Worm (Caenorhabditis elegans): ENCODE data around the gene nspb-7.
A peak's percentile ranks its signal among the peaks of the same experiment; 100 is the strongest.

The nspb-7 gene

ce11 chrII:14600852-14601313, 22.8 kb downstream of the nspb-7 start, which contains the start of gene tps-2 (continued):
- TF ChIP-seq F44E2.7 (GFP tag; IDR thresholded peaks at IDR 0.05) = no peak
- TF ChIP-seq nhr-6 (tag; optimal IDR thresholded peaks at IDR 0.05) = no peak
- TF ChIP-seq nhr-76 (tag; optimal IDR thresholded peaks at IDR 0.05) = no peak
- TF ChIP-seq ceh-82 (tag; optimal IDR thresholded peaks at IDR 0.05) = no peak
- TF ChIP-seq lsy-2 (tag; optimal IDR thresholded peaks at IDR 0.05) = peak in 1 of 2 experiments; percentile 18
- no peak for TF ChIP-seq mes-2 (tag; optimal IDR thresholded peaks at IDR 0.05; ENCODE audit: poor library complexity, severe bottlenecking)
- TF ChIP-seq ceh-44 (GFP tag; IDR thresholded peaks at IDR 0.05) = no peak
- TF ChIP-seq hlh-11 (tag; optimal IDR thresholded peaks at IDR 0.05) = no peak
- TF ChIP-seq F26F4.8 (GFP tag; conservative IDR thresholded peaks at IDR 0.05) = no peak
- TF ChIP-seq saeg-2 (GFP tag; IDR thresholded peaks at IDR 0.05) = no peak
- no peak for TF ChIP-seq hif-1 (tag; optimal IDR thresholded peaks at IDR 0.05)
- no peak for TF ChIP-seq ceh-32 (tag; optimal IDR thresholded peaks at IDR 0.05; ENCODE audit: poor library complexity)
- TF ChIP-seq aha-1 (tag) = peak; percentile 96
- TF ChIP-seq spr-3 (GFP tag; optimal IDR thresholded peaks at IDR 0.05) = no peak
- no peak for TF ChIP-seq nhr-10 (tag; optimal IDR thresholded peaks at IDR 0.05)
- TF ChIP-seq zfp-3 (GFP tag; conservative IDR thresholded peaks at IDR 0.05) = no peak; the same call in 1 of the 2 replicates
- TF ChIP-seq daf-12 (tag; optimal IDR thresholded peaks at IDR 0.05) = no peak
- TF ChIP-seq aly-2 (tag; optimal IDR thresholded peaks at IDR 0.05) = no peak
- no peak for TF ChIP-seq F10B5.3 (tag; optimal IDR thresholded peaks at IDR 0.05)
- no peak for TF ChIP-seq nhr-41 (GFP tag; IDR thresholded peaks at IDR 0.05)
- TF ChIP-seq lir-3 (tag; optimal IDR thresholded peaks at IDR 0.05) = no peak
- TF ChIP-seq madf-9 (GFP tag; conservative IDR thresholded peaks at IDR 0.05) = no peak
- TF ChIP-seq lin-29 (GFP tag; IDR thresholded peaks at IDR 0.05) = no peak
- peak; percentile 9 for TF ChIP-seq mep-1 (tag; optimal IDR thresholded peaks at IDR 0.05)
- no peak for TF ChIP-seq dmd-8 (GFP tag; IDR thresholded peaks at IDR 0.05)
- no peak for TF ChIP-seq pha-4 (GFP tag; IDR thresholded peaks at IDR 0.05)
- no peak for TF ChIP-seq pha-4 (tag; optimal IDR thresholded peaks at IDR 0.05)
- no peak for TF ChIP-seq ces-1 (GFP tag; optimal IDR thresholded peaks at IDR 0.05)
- TF ChIP-seq set-16 (GFP tag; IDR thresholded peaks at IDR 0.05) = no peak
- TF ChIP-seq dve-1 (tag; optimal IDR thresholded peaks at IDR 0.05; ENCODE audit: insufficient read depth) = no peak
- TF ChIP-seq T26A8.4 (GFP tag; IDR thresholded peaks at IDR 0.05) = no peak
- no peak for TF ChIP-seq daf-19 (GFP tag; conservative IDR thresholded peaks at IDR 0.05)
- no peak for TF ChIP-seq ceh-28 (tag; optimal IDR thresholded peaks at IDR 0.05)
- no peak for TF ChIP-seq rbr-2 (tag; optimal IDR thresholded peaks at IDR 0.05)
- TF ChIP-seq lin-13 (GFP tag; optimal IDR thresholded peaks at IDR 0.05) = no peak
- TF ChIP-seq tag-97 (GFP tag; IDR thresholded peaks at IDR 0.05) = no peak
- peak; percentile 5; the same call in 1 of the 2 replicates for TF ChIP-seq Y75B8A.6 (GFP tag; IDR thresholded peaks at IDR 0.05)
- no peak for TF ChIP-seq dmd-9 (GFP tag; IDR thresholded peaks at IDR 0.05)
- TF ChIP-seq mdt-29 (GFP tag; IDR thresholded peaks at IDR 0.05) = no peak; the same call in 1 of the 2 replicates
- no peak for TF ChIP-seq lim-7 (GFP tag; IDR thresholded peaks at IDR 0.05)
- no peak for TF ChIP-seq lin-38 (GFP tag; IDR thresholded peaks at IDR 0.05)
- TF ChIP-seq fkh-10 (GFP tag; optimal IDR thresholded peaks at IDR 0.05) = no peak
- no peak for TF ChIP-seq lin-39 (tag; optimal IDR thresholded peaks at IDR 0.05)
- TF ChIP-seq attf-4 (tag; optimal IDR thresholded peaks at IDR 0.05) = no peak
- TF ChIP-seq gei-8 (GFP tag; optimal IDR thresholded peaks at IDR 0.05) = no peak
- peak; percentile 29; the same call in 1 of the 2 replicates for TF ChIP-seq ctbp-1 (GFP tag; IDR thresholded peaks at IDR 0.05)
- TF ChIP-seq sdz-12 (GFP tag; optimal IDR thresholded peaks at IDR 0.05) = peak; percentile 28
- TF ChIP-seq Y48G9A.11 (GFP tag; IDR thresholded peaks at IDR 0.05) = no peak
- no peak for TF ChIP-seq ztf-7 (tag; optimal IDR thresholded peaks at IDR 0.05)
- TF ChIP-seq lin-1 (GFP tag; IDR thresholded peaks at IDR 0.05) = no peak
- TF ChIP-seq skn-1 (tag; optimal IDR thresholded peaks at IDR 0.05) = no peak
- no peak for TF ChIP-seq egl-27 (tag; optimal IDR thresholded peaks at IDR 0.05)
